Worm (Caenorhabditis elegans): ENCODE results near the gene oac-4.

ce11 chrII:3832383-3832782 is 3.4 kb downstream of the oac-4 start, which contains the start of gene F54D10.9:
- TF ChIP-seq klf-2 (GFP tag; conservative IDR thresholded peaks at IDR 0.05) (no peak), T22C8.4 (GFP tag; IDR thresholded peaks at IDR 0.05) (no peak), flt-1 (GFP tag; IDR thresholded peaks at IDR 0.05) (no peak), tab-1 (GFP tag; IDR thresholded peaks at IDR 0.05) (no peak), cog-1 (tag; optimal IDR thresholded peaks at IDR 0.05) (no peak)
